Fruit fly (Drosophila melanogaster) whole organism, embryonic: Measurements from ENCODE around the gene CG5568.

Experiments
- Bgb ChIP-seq: fragments of 200-800 bp; sonication (Bioruptor generic); IDR thresholded peaks from 2 replicates; pipeline ENCODE4 v1.3.6; 2022; ENCODE audit warnings: missing biosample characterization, missing genetic modification characterization; ENCODE audit not compliant: partially characterized antibody
- Bteb2 ChIP-seq: fragments of 200-800 bp; sonication (Bioruptor generic); optimal IDR thresholded peaks from 2 replicates; lab custom pipeline; 2016; ENCODE audit warnings: missing biosample characterization, missing genetic modification characterization
- CG10209 ChIP-seq: fragments of 200-800 bp; sonication (Bioruptor generic); optimal IDR thresholded peaks from 3 replicates; lab custom pipeline; 2017; ENCODE audit warnings: missing biosample characterization, mild to moderate bottlenecking, missing genetic modification characterization, missing genetic modification reagents
- CG10274 ChIP-seq: fragments of 200-800 bp; sonication (Bioruptor generic); optimal IDR thresholded peaks from 3 replicates; lab custom pipeline; 2017; ENCODE audit warnings: missing biosample characterization, mild to moderate bottlenecking, missing genetic modification characterization
- CG12071 ChIP-seq: fragments of 200-800 bp; sonication (Bioruptor generic); optimal IDR thresholded peaks from 3 replicates; lab custom pipeline; 2018; ENCODE audit warnings: missing biosample characterization, mild to moderate bottlenecking, missing genetic modification characterization
- CG12299 ChIP-seq: fragments of 200-800 bp; sonication (Bioruptor generic); optimal IDR thresholded peaks from 2 replicates; lab custom pipeline; 2018; ENCODE audit warnings: missing biosample characterization, mild to moderate bottlenecking, missing genetic modification characterization
- CG12942 ChIP-seq: fragments of 200-800 bp; sonication (Bioruptor generic); optimal IDR thresholded peaks from 3 replicates; lab custom pipeline; 2016; ENCODE audit warnings: missing biosample characterization, missing genetic modification characterization
- CG14667 ChIP-seq: fragments of 200-800 bp; sonication (Bioruptor generic); IDR thresholded peaks from 2 replicates; pipeline ENCODE4 v1.3.6; 2022; ENCODE audit warnings: missing biosample characterization, missing genetic modification characterization
- CG15011 ChIP-seq: fragments of 200-800 bp; sonication (Bioruptor generic); optimal IDR thresholded peaks from 3 replicates; lab custom pipeline; 2018; ENCODE audit warnings: missing biosample characterization, mild to moderate bottlenecking, missing genetic modification characterization
- CG16815 ChIP-seq: fragments of 200-800 bp; sonication (Bioruptor generic); optimal IDR thresholded peaks from 3 replicates; lab custom pipeline; 2017; ENCODE audit warnings: missing biosample characterization, mild to moderate bottlenecking, missing genetic modification characterization
- CG2875 ChIP-seq: fragments of 200-800 bp; sonication (Bioruptor generic); optimal IDR thresholded peaks from 2 replicates; lab custom pipeline; 2017; ENCODE audit warnings: missing biosample characterization, mild to moderate bottlenecking, missing genetic modification characterization, missing genetic modification reagents
- CG32772 ChIP-seq: fragments of 200-800 bp; sonication (Bioruptor generic); IDR thresholded peaks from 2 replicates; pipeline ENCODE4 v1.3.6; 2022; ENCODE audit warnings: missing biosample characterization, missing genetic modification characterization
- CG3407 ChIP-seq: fragments of 200-800 bp; sonication (Bioruptor generic); optimal IDR thresholded peaks from 2 replicates; lab custom pipeline; 2018; ENCODE audit warnings: missing biosample characterization, mild to moderate bottlenecking, missing genetic modification characterization
- CG6765 ChIP-seq: fragments of 200-800 bp; sonication (Bioruptor generic); optimal IDR thresholded peaks from 3 replicates; lab custom pipeline; 2017; ENCODE audit warnings: missing biosample characterization, mild to moderate bottlenecking, missing genetic modification characterization
- CG6791 ChIP-seq: fragments of 200-800 bp; sonication (Bioruptor generic); IDR thresholded peaks from 3 replicates; pipeline ENCODE4 v1.3.6; 2022; ENCODE audit warnings: missing biosample characterization, missing genetic modification characterization; ENCODE audit not compliant: partially characterized antibody
- CG8290 ChIP-seq, 3 experiments: fragments of 200-800 bp; sonication (Bioruptor generic); optimal IDR thresholded peaks; 2 replicates each; lab custom pipeline; 2016 to 2019; ENCODE audit warnings: missing biosample characterization in 3 of 3, missing genetic modification characterization in 3 of 3, mild to moderate bottlenecking in 2 of 3, moderate library complexity in 1 of 3
- Dref ChIP-seq: fragments of 200-800 bp; sonication (Bioruptor generic); IDR thresholded peaks from 2 replicates; pipeline ENCODE4 v1.3.6; 2022; ENCODE audit warnings: missing biosample characterization, missing genetic modification characterization
- Fer1 ChIP-seq: fragments of 200-800 bp; sonication (Bioruptor generic); optimal IDR thresholded peaks from 2 replicates; lab custom pipeline; 2017; ENCODE audit warnings: missing biosample characterization, mild to moderate bottlenecking, missing genetic modification characterization
- Fer3 ChIP-seq: fragments of 200-800 bp; sonication (Bioruptor generic); optimal IDR thresholded peaks from 2 replicates; lab custom pipeline; 2018; ENCODE audit warnings: missing biosample characterization, mild to moderate bottlenecking, missing genetic modification characterization, moderate library complexity
- HLH54F ChIP-seq: fragments of 200-800 bp; sonication (Bioruptor generic); optimal IDR thresholded peaks from 3 replicates; lab custom pipeline; 2016; ENCODE audit warnings: missing biosample characterization, missing genetic modification characterization
- Hr51 ChIP-seq, 2 experiments: fragments of 200-800 bp; sonication (Bioruptor generic); optimal IDR thresholded peaks; 2 replicates in 1 of 2; 3 replicates in 1 of 2; lab custom pipeline; 2016 to 2018; ENCODE audit warnings: missing biosample characterization in 2 of 2, missing genetic modification characterization in 2 of 2, mild to moderate bottlenecking in 1 of 2, moderate library complexity in 1 of 2
- Hsf ChIP-seq: fragments of 200-800 bp; sonication (Bioruptor generic); optimal IDR thresholded peaks from 3 replicates; lab custom pipeline; 2016; ENCODE audit warnings: missing biosample characterization, missing genetic modification characterization
- Lhr ChIP-seq: fragments of 200-800 bp; sonication (Bioruptor generic); optimal IDR thresholded peaks from 3 replicates; lab custom pipeline; 2017; ENCODE audit warnings: mild to moderate bottlenecking, missing biosample characterization, missing genetic modification reagents, missing genetic modification characterization
- Lpt ChIP-seq: fragments of >200 bp; optimal IDR thresholded peaks from 2 replicates; lab custom pipeline; 2018; ENCODE audit warnings: missing biosample characterization, missing genetic modification characterization
- Oli ChIP-seq: fragments of 200-800 bp; sonication (Bioruptor generic); optimal IDR thresholded peaks from 2 replicates; lab custom pipeline; 2018; ENCODE audit warnings: missing biosample characterization, mild to moderate bottlenecking, missing genetic modification characterization, moderate library complexity
- Sry-β ChIP-seq: fragments of 200-800 bp; sonication (Bioruptor generic); optimal IDR thresholded peaks from 2 replicates; lab custom pipeline; 2018; ENCODE audit warnings: missing biosample characterization, mild to moderate bottlenecking, missing genetic modification characterization, moderate library complexity
- TFAM ChIP-seq: fragments of 200-800 bp; sonication (Bioruptor generic); optimal IDR thresholded peaks from 2 replicates; lab custom pipeline; 2017; ENCODE audit warnings: missing biosample characterization, missing genetic modification characterization, inconsistent platforms
- Usf ChIP-seq: fragments of 200-800 bp; sonication (Bioruptor generic); optimal IDR thresholded peaks from 2 replicates; lab custom pipeline; 2017; ENCODE audit warnings: missing genotype, missing biosample characterization, missing genetic modification characterization
- ac ChIP-seq: fragments of 200-800 bp; sonication (Bioruptor generic); optimal IDR thresholded peaks from 3 replicates; lab custom pipeline; 2017; ENCODE audit warnings: missing biosample characterization, mild to moderate bottlenecking, missing genetic modification characterization
- ara ChIP-seq: fragments of 200-800 bp; sonication (Bioruptor generic); IDR thresholded peaks from 2 replicates; pipeline ENCODE4 v1.3.6; 2022; ENCODE audit warnings: missing biosample characterization, missing genetic modification characterization
- az2 ChIP-seq: fragments of 200-800 bp; sonication (Bioruptor generic); optimal IDR thresholded peaks from 3 replicates; lab custom pipeline; 2016; ENCODE audit warnings: missing biosample characterization, missing genetic modification characterization
- bigmax ChIP-seq: fragments of 200-800 bp; sonication (Bioruptor generic); optimal IDR thresholded peaks from 2 replicates; lab custom pipeline; 2018; ENCODE audit warnings: missing biosample characterization, mild to moderate bottlenecking, missing genetic modification characterization
- cato ChIP-seq: fragments of 200-800 bp; sonication (Bioruptor generic); optimal IDR thresholded peaks from 2 replicates; lab custom pipeline; 2016; ENCODE audit warnings: missing biosample characterization, missing genetic modification characterization, borderline replicate concordance
- chm ChIP-seq: fragments of 200-800 bp; sonication (Bioruptor generic); IDR thresholded peaks from 2 replicates; pipeline ENCODE4 v1.3.6; 2022; ENCODE audit warnings: missing biosample characterization, missing genetic modification characterization
- dmrt11E ChIP-seq: fragments of 200-800 bp; sonication (Bioruptor generic); optimal IDR thresholded peaks from 3 replicates; lab custom pipeline; 2018; ENCODE audit warnings: missing biosample characterization, mild to moderate bottlenecking, missing genetic modification characterization, moderate library complexity
- eve ChIP-seq, 2 experiments: fragments of >200 bp; optimal IDR thresholded peaks; 2 replicates each; lab custom pipeline; 2017; ENCODE audit warnings: missing biosample characterization in 2 of 2, missing genetic modification characterization in 2 of 2
- fd3F ChIP-seq: fragments of 200-800 bp; sonication (Bioruptor generic); optimal IDR thresholded peaks from 2 replicates; lab custom pipeline; 2018; ENCODE audit warnings: missing biosample characterization, mild to moderate bottlenecking, missing genetic modification characterization, moderate library complexity
- gce ChIP-seq: fragments of 200-800 bp; sonication (Bioruptor generic); IDR thresholded peaks from 3 replicates; pipeline ENCODE4 v1.3.6; 2022; ENCODE audit warnings: missing biosample characterization, missing genetic modification characterization
- kni ChIP-seq: fragments of 200-800 bp; sonication (Bioruptor generic); optimal IDR thresholded peaks from 3 replicates; lab custom pipeline; 2017; ENCODE audit warnings: mild to moderate bottlenecking, missing biosample characterization, missing genetic modification reagents, missing genetic modification characterization
- nerfin-1 ChIP-seq: fragments of 200-800 bp; sonication (Bioruptor generic); optimal IDR thresholded peaks from 3 replicates; lab custom pipeline; 2019; ENCODE audit warnings: missing biosample characterization, mild to moderate bottlenecking, missing genetic modification characterization, moderate library complexity
- pros ChIP-seq: fragments of 200-800 bp; sonication (Bioruptor generic); optimal IDR thresholded peaks from 3 replicates; lab custom pipeline; 2019; ENCODE audit warnings: missing biosample characterization, mild to moderate bottlenecking, missing genetic modification characterization, moderate library complexity
- pum ChIP-seq: fragments of 200-800 bp; sonication (Bioruptor generic); optimal IDR thresholded peaks from 2 replicates; lab custom pipeline; 2016; ENCODE audit warnings: missing biosample characterization, missing genetic modification characterization
- ranshi ChIP-seq: fragments of 200-800 bp; sonication (Bioruptor generic); IDR thresholded peaks from 2 replicates; pipeline ENCODE4 v1.3.6; 2022; ENCODE audit warnings: missing biosample characterization, missing genetic modification characterization
- row ChIP-seq: fragments of 200-800 bp; sonication (Bioruptor generic); IDR thresholded peaks from 3 replicates; pipeline ENCODE4 v1.3.6; 2022; ENCODE audit warnings: missing biosample characterization, missing genetic modification characterization
- schlank ChIP-seq: fragments of 200-800 bp; sonication (Bioruptor generic); optimal IDR thresholded peaks from 2 replicates; lab custom pipeline; 2018; ENCODE audit warnings: missing biosample characterization, mild to moderate bottlenecking, missing genetic modification characterization
- scrt ChIP-seq: fragments of 200-800 bp; sonication (Bioruptor generic); optimal IDR thresholded peaks from 2 replicates; lab custom pipeline; 2018; ENCODE audit warnings: missing biosample characterization, mild to moderate bottlenecking, missing genetic modification characterization, moderate library complexity
- sd ChIP-seq: fragments of 200-800 bp; sonication (Bioruptor generic); optimal IDR thresholded peaks from 3 replicates; lab custom pipeline; 2018; ENCODE audit warnings: missing biosample characterization, mild to moderate bottlenecking, missing genetic modification characterization, moderate library complexity
- sqz ChIP-seq: fragments of 200-800 bp; sonication (Bioruptor generic); optimal IDR thresholded peaks from 3 replicates; lab custom pipeline; 2018; ENCODE audit warnings: missing biosample characterization, mild to moderate bottlenecking, missing genetic modification characterization
- wdn ChIP-seq: fragments of 200-800 bp; sonication (Bioruptor generic); IDR thresholded peaks from 2 replicates; pipeline ENCODE4 v1.3.6; 2022; ENCODE audit warnings: missing biosample characterization, missing genetic modification characterization
- zf30C ChIP-seq: fragments of 200-800 bp; sonication (Bioruptor generic); optimal IDR thresholded peaks from 3 replicates; lab custom pipeline; 2018; ENCODE audit warnings: missing biosample characterization, mild to moderate bottlenecking, missing genetic modification characterization

Gene CG5568

dm6 chr3L:5856919-5857318, 14.4 kb upstream of the CG5568 start (continued):
- no peak for TF ChIP-seq CG8290 (GFP tag; optimal IDR thresholded peaks at IDR 0.05; lab: Kevin White, UChicago)
- TF ChIP-seq CG8290 (tag; optimal IDR thresholded peaks at IDR 0.05; lab: Kevin White, UChicago) = no peak
- no peak for TF ChIP-seq schlank (tag; lab: Kevin White, UChicago)
- TF ChIP-seq Fer1 (GFP tag; lab: Kevin White, UChicago) = no peak
- TF ChIP-seq sd (tag; lab: Kevin White, UChicago) = no peak
- TF ChIP-seq ac (GFP tag; lab: Kevin White, UChicago) = peak; percentile 85
- TF ChIP-seq sqz (GFP tag; lab: Kevin White, UChicago) = no peak
- TF ChIP-seq Usf (GFP tag; lab: Kevin White, UChicago) = peak; percentile 13
- TF ChIP-seq Fer3 = no peak
- TF ChIP-seq CG12299 (tag; lab: Kevin White, UChicago) = no peak
- peak; percentile 58; the same call in 2 of the 3 replicates for TF ChIP-seq row (GFP tag; lab: Robert Waterston, UW)
- TF ChIP-seq CG32772 (GFP tag; lab: Robert Waterston, UW) = no peak
- peak; percentile 28 for TF ChIP-seq pum
- TF ChIP-seq CG10274 (GFP tag; lab: Kevin White, UChicago) = no peak
- TF ChIP-seq CG6765 (GFP tag; lab: Kevin White, UChicago) = no peak
- peak; percentile 27 for TF ChIP-seq Oli (tag; lab: Kevin White, UChicago)
- TF ChIP-seq eve (GFP tag; optimal IDR thresholded peaks at IDR 0.05; lab: Kevin White, UChicago) = peak in 1 of 2 experiments; percentile 88
- TF ChIP-seq CG2875 (GFP tag; lab: Kevin White, UChicago) = no peak
- no peak for TF ChIP-seq CG6791 (GFP tag; lab: Robert Waterston, UW)
- no peak for TF ChIP-seq wdn (GFP tag; lab: Robert Waterston, UW)
- TF ChIP-seq nerfin-1 (tag; lab: Kevin White, UChicago) = peak; percentile 11
- TF ChIP-seq Bgb (GFP tag; lab: Robert Waterston, UW) = no peak
- no peak for TF ChIP-seq Lpt
- no peak for TF ChIP-seq gce (GFP tag; lab: Robert Waterston, UW)
- TF ChIP-seq CG16815 (GFP tag; lab: Kevin White, UChicago) = peak; percentile 66
- no peak for TF ChIP-seq fd3F
- TF ChIP-seq bigmax (GFP tag; lab: Kevin White, UChicago) = no peak
- TF ChIP-seq CG12942 = no peak
- TF ChIP-seq Dref (GFP tag; lab: Robert Waterston, UW) = no peak
- no peak for TF ChIP-seq chm (GFP tag; lab: Robert Waterston, UW)
- TF ChIP-seq CG15011 (GFP tag; lab: Kevin White, UChicago) = no peak
- TF ChIP-seq CG14667 (GFP tag; lab: Robert Waterston, UW) = no peak
- no peak for TF ChIP-seq Bteb2 (GFP tag; lab: Kevin White, UChicago)
- TF ChIP-seq HLH54F = no peak
- TF ChIP-seq ara (GFP tag; lab: Robert Waterston, UW) = peak; percentile 58; the same call in 1 of the 2 replicates
- TF ChIP-seq CG3407 = no peak
- peak; percentile 88 for TF ChIP-seq dmrt11E (tag; lab: Kevin White, UChicago)
- TF ChIP-seq CG10209 (GFP tag; lab: Kevin White, UChicago) = peak; percentile 36
- no peak for TF ChIP-seq cato
- peak; percentile 47 for TF ChIP-seq Hsf
- peak; percentile 96 for TF ChIP-seq zf30C
- TF ChIP-seq scrt (GFP tag; lab: Kevin White, UChicago) = no peak
- TF ChIP-seq Sry-β (GFP tag; lab: Kevin White, UChicago) = no peak
- TF ChIP-seq az2 (GFP tag; lab: Kevin White, UChicago) = peak; percentile 35
- TF ChIP-seq pros = no peak
- TF ChIP-seq kni (GFP tag; lab: Kevin White, UChicago) = no peak
- no peak for TF ChIP-seq CG12071 (GFP tag; lab: Kevin White, UChicago)
- TF ChIP-seq TFAM = no peak
- TF ChIP-seq ranshi (GFP tag; lab: Robert Waterston, UW) = no peak
- no peak for TF ChIP-seq Lhr (GFP tag; lab: Kevin White, UChicago)
- TF ChIP-seq Hr51 (GFP tag; optimal IDR thresholded peaks at IDR 0.05; lab: Kevin White, UChicago) = peak in 1 of 2 experiments; percentile 17
